Fruit fly (Drosophila melanogaster) whole organism, adult: Measurements from ENCODE around the gene CG12679.

ENCODE experiments used
- CG11617 ChIP-seq: fragments of 200-800 bp; sonication (Bioruptor generic); optimal IDR thresholded peaks from 2 replicates; lab custom pipeline; 2017; ENCODE audit warnings: mild to moderate bottlenecking, missing biosample characterization, missing genetic modification reagents, missing genetic modification characterization
- CG12768 ChIP-seq: fragments of 200-800 bp; sonication (Bioruptor generic); optimal IDR thresholded peaks from 2 replicates; lab custom pipeline; 2017; ENCODE audit warnings: missing biosample characterization, missing genetic modification characterization, mild to moderate bottlenecking, moderate library complexity, missing genetic modification reagents
- CG14711 ChIP-seq: fragments of 200-800 bp; sonication (Bioruptor generic); optimal IDR thresholded peaks from 2 replicates; lab custom pipeline; 2018; ENCODE audit warnings: missing biosample characterization, mild to moderate bottlenecking, missing genetic modification characterization, moderate library complexity
- CG1620 ChIP-seq: fragments of 200-800 bp; sonication (Bioruptor generic); optimal IDR thresholded peaks from 2 replicates; lab custom pipeline; 2016; ENCODE audit warnings: missing biosample characterization, missing genetic modification characterization
- CG33017 ChIP-seq: fragments of 200-800 bp; sonication (Bioruptor generic); optimal IDR thresholded peaks from 2 replicates; lab custom pipeline; 2018; ENCODE audit warnings: missing biosample characterization, mild to moderate bottlenecking, missing genetic modification characterization, moderate library complexity
- CG5204 ChIP-seq: fragments of 200-800 bp; sonication (Bioruptor generic); optimal IDR thresholded peaks from 2 replicates; lab custom pipeline; 2016; ENCODE audit warnings: missing biosample characterization, missing genetic modification characterization
- CG7045 ChIP-seq: fragments of 200-800 bp; sonication (Bioruptor generic); optimal IDR thresholded peaks from 2 replicates; lab custom pipeline; 2017; ENCODE audit warnings: missing biosample characterization, mild to moderate bottlenecking, missing genetic modification characterization
- CG7101 ChIP-seq: fragments of 200-800 bp; sonication (Bioruptor generic); optimal IDR thresholded peaks from 2 replicates; lab custom pipeline; 2018; ENCODE audit warnings: missing biosample characterization, mild to moderate bottlenecking, missing genetic modification characterization, moderate library complexity
- Clk ChIP-seq: fragments of 200-800 bp; sonication (Bioruptor generic); optimal IDR thresholded peaks from 2 replicates; lab custom pipeline; 2017; ENCODE audit warnings: missing biosample characterization, missing genetic modification characterization
- Crg-1 ChIP-seq: fragments of 200-800 bp; sonication (Bioruptor generic); optimal IDR thresholded peaks from 2 replicates; lab custom pipeline; 2016; ENCODE audit warnings: missing biosample characterization, missing genetic modification characterization
- Hr96 ChIP-seq: fragments of 200-800 bp; sonication (Bioruptor generic); optimal IDR thresholded peaks from 2 replicates; lab custom pipeline; 2016; ENCODE audit warnings: missing biosample characterization, missing genetic modification characterization
- Mnt ChIP-seq: fragments of 200-800 bp; sonication (Bioruptor generic); optimal IDR thresholded peaks from 2 replicates; lab custom pipeline; 2016; ENCODE audit warnings: missing biosample characterization, mild to moderate bottlenecking, missing genetic modification characterization
- bab1 ChIP-seq: fragments of 200-800 bp; sonication (Bioruptor generic); optimal IDR thresholded peaks from 3 replicates; lab custom pipeline; 2019; ENCODE audit warnings: missing biosample characterization, mild to moderate bottlenecking, missing genetic modification characterization, moderate library complexity
- cic ChIP-seq: fragments of 200-800 bp; sonication (Bioruptor generic); optimal IDR thresholded peaks from 2 replicates; lab custom pipeline; 2017; ENCODE audit warnings: missing biosample characterization, mild to moderate bottlenecking, missing genetic modification characterization, moderate library complexity
- cnc ChIP-seq, 2 experiments: fragments of >200 bp; optimal IDR thresholded peaks; 2 replicates each; lab custom pipeline; 2017
- kay ChIP-seq: fragments of 200-800 bp; sonication (Bioruptor generic); peaks from one replicate; lab custom pipeline; 2016; ENCODE audit warnings: missing biosample characterization, missing genetic modification characterization, borderline replicate concordance
- ovo ChIP-seq: fragments of 200-800 bp; sonication (Bioruptor generic); optimal IDR thresholded peaks from 2 replicates; lab custom pipeline; 2016; ENCODE audit warnings: missing biosample characterization, missing genetic modification characterization
- pad ChIP-seq: fragments of 200-800 bp; sonication (Bioruptor generic); optimal IDR thresholded peaks from 3 replicates; lab custom pipeline; 2017; ENCODE audit warnings: missing biosample characterization, missing genetic modification characterization, mild to moderate bottlenecking, moderate library complexity, missing genetic modification reagents
- tj ChIP-seq: fragments of 200-800 bp; sonication (Bioruptor generic); optimal IDR thresholded peaks from 3 replicates; lab custom pipeline; 2017; ENCODE audit warnings: missing biosample characterization, mild to moderate bottlenecking, missing genetic modification characterization, moderate library complexity
- toe ChIP-seq: fragments of 200-800 bp; sonication (Bioruptor generic); optimal IDR thresholded peaks from 2 replicates; lab custom pipeline; 2016; ENCODE audit warnings: missing biosample characterization, missing genetic modification characterization

CG12679 gene

DNA sequence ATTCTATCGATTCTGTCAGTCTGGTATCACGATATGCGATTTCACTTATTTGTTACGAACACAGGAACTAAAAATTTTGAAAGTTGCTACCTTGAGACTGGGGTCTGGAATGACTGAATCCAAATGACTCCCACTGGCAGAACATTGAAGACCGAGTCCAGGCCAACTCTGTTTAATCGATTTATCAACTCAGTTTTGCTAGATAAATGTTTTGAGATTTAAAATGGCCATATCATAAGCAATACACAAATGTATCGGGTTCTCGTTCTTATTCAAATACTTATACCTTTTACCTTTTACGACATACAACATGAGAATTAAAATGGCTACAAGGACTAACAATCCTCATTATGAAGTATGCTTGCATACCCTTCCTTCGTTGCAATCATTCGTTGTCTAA is at the start of gene CG12679:
CG12679 (minus strand) TSS at position 101 of the 400 bp plus-strand sequence.
- TF ChIP-seq CG7101 (tag; lab: Kevin White, UChicago) (no peak), toe (GFP tag; lab: Kevin White, UChicago) (no peak), Hr96 (GFP tag; lab: Kevin White, UChicago) (no peak), CG7045 (GFP tag; lab: Kevin White, UChicago) (no peak), Mnt (GFP tag; lab: Kevin White, UChicago) (no peak), CG11617 (no peak), Crg-1 (GFP tag; lab: Kevin White, UChicago) (no peak), pad (no peak), CG1620 (GFP tag; lab: Kevin White, UChicago) (no peak), cic (GFP tag; lab: Kevin White, UChicago) (no peak), cnc (optimal IDR thresholded peaks at IDR 0.05; lab: Kevin White, UChicago) (no peak)

DNA sequence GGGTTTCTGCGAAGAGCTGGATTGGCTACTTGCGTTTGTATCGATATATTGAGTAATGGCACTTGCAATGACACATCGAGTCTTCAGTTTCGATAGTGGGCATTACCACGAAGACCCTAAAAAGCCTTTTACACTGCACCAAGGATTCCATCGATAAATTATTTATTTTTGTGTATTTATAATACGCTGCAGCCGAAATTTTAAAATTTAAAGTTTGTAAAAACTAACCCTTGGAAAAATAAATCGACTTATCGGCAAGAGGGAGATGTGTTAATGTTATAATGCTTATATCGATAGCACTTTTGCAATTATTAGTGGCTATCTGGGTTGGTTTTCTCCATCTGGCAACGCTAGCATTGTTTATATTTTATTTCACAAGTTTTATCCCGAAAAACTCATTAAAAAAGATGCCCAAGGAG is 47.4 kb upstream of the CG12679 start, which contains the start of the genes Pp4-19C and cactin:
Pp4-19C (minus strand) TSS at position 256 of the 419 bp plus-strand sequence.
cactin (plus strand) TSS at position 323 of the 419 bp plus-strand sequence.
- TF ChIP-seq CG11617 (peak; percentile 7), CG5204 (no peak), ovo (GFP tag; lab: Kevin White, UChicago) (peak; percentile 26), bab1 (GFP tag; lab: Kevin White, UChicago) (peak; percentile 5), CG12768 (GFP tag; lab: Kevin White, UChicago) (no peak), CG14711 (tag; lab: Kevin White, UChicago) (peak; percentile 26), CG7101 (tag; lab: Kevin White, UChicago) (peak; percentile 21), cnc (optimal IDR thresholded peaks at IDR 0.05; lab: Kevin White, UChicago) (no peak), Mnt (GFP tag; lab: Kevin White, UChicago) (peak; percentile 51), Crg-1 (GFP tag; lab: Kevin White, UChicago) (peak; percentile 41), CG1620 (GFP tag; lab: Kevin White, UChicago) (peak; percentile 45), toe (GFP tag; lab: Kevin White, UChicago) (peak; percentile 71), tj (GFP tag; lab: Kevin White, UChicago) (peak; percentile 23)

DNA sequence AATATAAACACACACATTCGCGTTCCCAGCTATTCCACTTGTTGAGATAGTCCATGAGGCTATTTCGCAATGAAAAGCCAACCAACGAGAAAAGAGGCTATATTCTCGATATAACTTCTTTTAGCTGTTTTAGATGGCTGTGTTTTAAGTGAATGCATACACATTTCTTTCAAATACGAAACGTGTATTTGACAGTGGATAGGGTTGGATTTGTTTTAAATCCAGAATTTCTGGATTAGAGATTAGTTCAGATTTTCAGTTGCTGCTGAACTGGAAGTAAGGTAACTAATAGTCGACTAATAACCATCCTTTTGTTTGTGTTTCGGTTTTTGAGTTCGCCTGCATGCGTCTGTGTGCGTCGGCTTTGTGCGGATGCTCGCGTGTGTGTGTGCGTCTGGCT is 46.8 kb upstream of the CG12679 start:
- TF ChIP-seq kay (GFP tag; lab: Kevin White, UChicago): no peak
- no peak for TF ChIP-seq bab1 (GFP tag; lab: Kevin White, UChicago)
- no peak for TF ChIP-seq CG12768 (GFP tag; lab: Kevin White, UChicago)

DNA sequence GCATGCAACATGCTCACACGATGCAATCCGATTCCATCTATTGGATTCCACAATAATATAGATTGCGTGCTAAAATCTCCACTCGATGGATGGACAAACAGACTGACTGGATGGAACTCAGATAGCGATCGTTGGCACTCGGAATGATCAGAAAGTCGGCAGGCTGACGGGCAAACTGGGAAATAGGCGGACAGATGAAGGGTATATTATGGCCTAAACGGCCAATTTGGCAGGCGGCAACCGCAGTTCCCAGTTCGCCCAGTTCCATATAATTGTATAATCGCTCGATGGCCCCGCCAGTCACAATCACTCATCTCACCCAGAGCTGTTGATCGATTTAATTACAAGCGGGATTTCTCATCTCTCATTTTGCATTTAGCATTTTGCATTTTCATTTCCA is 43.0 kb upstream of the CG12679 start, which contains the start of gene Obp19d:
Obp19d (plus strand) TSS at position 301 of the 400 bp plus-strand sequence.
- TF ChIP-seq kay (GFP tag; lab: Kevin White, UChicago): no peak
- no peak for TF ChIP-seq CG11617
- TF ChIP-seq CG33017 (tag; lab: Kevin White, UChicago): no peak
- TF ChIP-seq toe (GFP tag; lab: Kevin White, UChicago): no peak
- no peak for TF ChIP-seq CG7045 (GFP tag; lab: Kevin White, UChicago)

DNA sequence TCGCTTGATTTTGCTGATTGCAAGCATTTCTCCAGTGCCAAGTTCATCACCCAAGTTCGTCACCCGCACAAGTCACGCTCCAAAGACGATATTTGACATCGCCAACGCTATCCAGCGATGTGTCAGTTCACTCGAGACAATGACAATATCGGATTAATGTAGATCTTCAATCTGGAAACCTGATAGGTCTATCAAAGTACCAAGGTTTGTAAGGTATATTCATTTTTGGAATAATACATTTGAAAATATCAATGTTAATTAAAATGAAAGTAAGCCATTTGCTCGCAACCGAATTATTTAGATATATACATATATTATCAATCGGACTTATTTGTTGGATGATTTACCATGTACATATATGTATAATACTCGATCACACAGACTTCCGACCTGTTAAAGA is 42.5 kb upstream of the CG12679 start, which contains the start of gene Obp19c:
Obp19c (minus strand) TSS at position 101 of the 400 bp plus-strand sequence.
- TF ChIP-seq ovo (GFP tag; lab: Kevin White, UChicago) (no peak), tj (GFP tag; lab: Kevin White, UChicago) (peak; percentile 3), CG12768 (GFP tag; lab: Kevin White, UChicago) (no peak), CG11617 (no peak), bab1 (GFP tag; lab: Kevin White, UChicago) (no peak)

DNA sequence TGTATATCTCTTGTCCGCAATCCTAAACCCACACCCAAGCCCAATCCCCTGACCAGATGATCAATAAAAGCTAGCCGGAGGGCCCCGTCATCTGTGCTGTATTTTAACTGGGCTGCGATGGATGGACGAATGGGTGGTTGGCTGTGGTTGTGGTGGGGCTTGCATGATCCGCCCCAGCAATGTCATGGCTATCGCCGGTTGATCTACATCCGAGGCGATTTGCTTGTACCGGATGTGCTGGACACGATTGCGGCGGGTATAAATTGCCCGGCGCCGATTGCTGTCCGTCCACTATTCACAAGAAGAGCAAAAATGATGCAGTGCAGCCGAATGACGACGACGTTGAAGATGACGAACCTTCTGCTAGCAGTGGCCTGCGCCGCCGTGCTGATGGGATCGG is 40.1 kb upstream of the CG12679 start, which contains the start of gene Obp19b:
Obp19b (plus strand) TSS at position 301 of the 400 bp plus-strand sequence.
- TF ChIP-seq Clk (GFP tag; lab: Kevin White, UChicago) (no peak), CG12768 (GFP tag; lab: Kevin White, UChicago) (no peak)

DNA sequence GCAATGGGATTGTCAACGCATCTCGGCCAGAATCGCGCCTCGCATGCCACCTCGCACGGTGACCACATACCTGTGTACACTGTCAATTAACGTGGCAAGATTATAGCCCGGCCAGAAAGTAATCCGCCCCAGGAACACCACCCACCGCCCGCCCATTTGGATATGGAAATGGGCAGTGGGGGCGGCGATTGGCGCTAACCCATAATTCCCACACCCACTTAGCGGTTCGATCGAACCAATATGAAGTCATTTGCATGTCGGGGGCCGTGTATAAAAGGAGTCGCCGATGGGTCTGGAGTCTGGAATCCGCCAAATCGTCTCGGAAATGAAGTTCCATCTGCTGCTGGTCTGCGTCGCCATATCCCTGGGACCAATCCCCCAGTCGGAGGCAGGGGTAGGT is 39.1 kb upstream of the CG12679 start, which contains the start of gene Obp19a:
Obp19a (plus strand) TSS at position 301 of the 400 bp plus-strand sequence.
- TF ChIP-seq CG5204 (no peak), CG33017 (tag; lab: Kevin White, UChicago) (no peak), tj (GFP tag; lab: Kevin White, UChicago) (no peak), kay (GFP tag; lab: Kevin White, UChicago) (no peak), CG7045 (GFP tag; lab: Kevin White, UChicago) (no peak)

DNA sequence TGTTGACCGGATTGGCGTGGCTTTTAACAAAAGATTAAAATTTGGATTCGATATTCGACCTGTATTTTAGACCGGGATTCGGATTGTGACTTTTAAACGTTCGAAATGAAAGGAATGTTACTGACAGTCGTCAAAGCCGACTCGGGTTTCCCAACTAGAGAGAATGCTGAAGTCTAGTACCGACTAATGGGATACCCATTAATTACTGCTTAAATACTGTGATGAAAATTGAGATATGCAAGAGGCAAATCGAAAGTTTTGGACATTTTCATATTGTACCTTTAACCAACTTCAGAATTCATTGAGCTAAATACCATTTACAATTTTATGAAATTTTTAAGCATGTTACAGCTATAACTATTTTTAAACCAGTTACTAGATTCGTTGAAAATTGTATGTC is 37.8 kb upstream of the CG12679 start, which contains the start of gene CG15458:
CG15458 (minus strand) TSS at position 101 of the 400 bp plus-strand sequence.
- TF ChIP-seq CG5204 (no peak), Mnt (GFP tag; lab: Kevin White, UChicago) (no peak), CG14711 (tag; lab: Kevin White, UChicago) (no peak), tj (GFP tag; lab: Kevin White, UChicago) (no peak), ovo (GFP tag; lab: Kevin White, UChicago) (no peak), toe (GFP tag; lab: Kevin White, UChicago) (no peak)
